Worm (Caenorhabditis elegans) whole organism, late embryonic: ENCODE measurements around the gene ttr-35.

Experiments
- C38D4.7 ChIP-seq: fragments of 200-800 bp; sonication (Bioruptor generic); optimal IDR thresholded peaks from 2 replicates; lab custom pipeline; 2018; ENCODE audit warnings: mild to moderate bottlenecking, missing genetic modification characterization, moderate library complexity, missing compliant biosample characterization
- K02D7.2 ChIP-seq: sonication (generic microtip); optimal IDR thresholded peaks from 2 replicates; lab custom pipeline; 2017; ENCODE audit warnings: mild to moderate bottlenecking, missing genetic modification characterization, missing compliant biosample characterization
- ceh-18 ChIP-seq: sonication (generic microtip); optimal IDR thresholded peaks from 2 replicates; lab custom pipeline; 2016; ENCODE audit warnings: missing genetic modification characterization, missing compliant biosample characterization
- ceh-30 ChIP-seq: fragments of 150-350 bp; optimal IDR thresholded peaks from 2 replicates; lab custom pipeline; 2014; ENCODE audit warnings: missing biosample characterization, missing genetic modification characterization
- ceh-48 ChIP-seq: sonication (generic microtip); optimal IDR thresholded peaks from 2 replicates; lab custom pipeline; 2016; ENCODE audit warnings: missing genetic modification characterization, inconsistent platforms, missing compliant biosample characterization
- fkh-10 ChIP-seq: fragments of 150-350 bp; optimal IDR thresholded peaks from 2 replicates; lab custom pipeline; 2014; ENCODE audit warnings: missing biosample characterization, missing genetic modification reagents, missing genetic modification characterization
- pat-9 ChIP-seq: fragments of 200-800 bp; sonication (Bioruptor generic); optimal IDR thresholded peaks from 2 replicates; lab custom pipeline; 2018; ENCODE audit warnings: mild to moderate bottlenecking, missing genetic modification characterization, moderate library complexity, missing compliant biosample characterization
- pha-4 ChIP-seq: fragments of 150-350 bp; optimal IDR thresholded peaks from 2 replicates; lab custom pipeline; 2018; ENCODE audit warnings: missing biosample characterization, missing genetic modification reagents, missing genetic modification characterization
- pros-1 ChIP-seq: fragments of 150-350 bp; optimal IDR thresholded peaks from 2 replicates; lab custom pipeline; 2014; ENCODE audit warnings: missing biosample characterization, missing genetic modification reagents, missing genetic modification characterization
- sox-2 ChIP-seq: fragments of 200-800 bp; sonication (Bioruptor generic); IDR thresholded peaks from 2 replicates; pipeline ENCODE4 v1.3.6; 2022; ENCODE audit warnings: missing genetic modification reagents, missing genetic modification characterization, missing compliant biosample characterization
- syd-9 ChIP-seq: sonication (generic microtip); optimal IDR thresholded peaks from 2 replicates; lab custom pipeline; 2016; ENCODE audit warnings: mild to moderate bottlenecking, missing genetic modification characterization, moderate library complexity, missing compliant biosample characterization
- tbx-7 ChIP-seq: sonication (generic microtip); optimal IDR thresholded peaks from 2 replicates; lab custom pipeline; 2016; ENCODE audit warnings: missing genotype, missing genetic modification characterization, missing compliant biosample characterization

DNA sequence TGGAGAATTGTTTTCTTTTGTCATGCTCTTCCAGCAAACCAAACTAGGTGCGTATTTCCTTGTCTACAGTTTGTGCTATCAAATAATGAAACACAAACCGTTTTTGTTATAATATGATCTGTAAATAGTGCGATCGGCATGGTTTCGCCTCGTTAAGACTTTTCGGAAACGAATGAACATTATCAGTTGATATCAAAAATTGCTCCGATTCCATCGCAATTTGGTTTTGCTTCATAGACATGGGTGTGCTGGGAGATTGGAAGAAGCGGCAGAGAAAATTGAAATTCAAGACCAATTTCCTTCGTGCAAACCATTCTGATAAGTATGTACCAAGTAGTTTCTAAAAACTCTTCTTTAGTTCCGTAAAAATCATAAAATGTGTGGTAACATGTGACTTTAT lies 26.0 kb downstream of the ttr-35 start:
- TF ChIP-seq tbx-7 (no peak), ceh-30 (tag; lab: Kevin White, UChicago) (no peak), pros-1 (tag; lab: Kevin White, UChicago) (no peak), pha-4 (tag; lab: Kevin White, UChicago) (no peak), syd-9 (tag; lab: Kevin White, UChicago) (no peak), pat-9 (tag; lab: Kevin White, UChicago) (no peak), C38D4.7 (GFP tag; lab: Kevin White, UChicago) (no peak), ceh-18 (tag; lab: Kevin White, UChicago) (no peak), ceh-48 (tag; lab: Kevin White, UChicago) (no peak), K02D7.2 (tag; lab: Kevin White, UChicago) (no peak), fkh-10 (GFP tag; lab: Kevin White, UChicago) (no peak), sox-2 (no peak)
